Fruit fly (Drosophila melanogaster) whole organism, embryonic: Measurements from ENCODE around the gene CG46318.

Source experiments
- Aef1 ChIP-seq: fragments of 200-800 bp; sonication (Bioruptor generic); IDR thresholded peaks from 3 replicates; pipeline ENCODE4 v1.3.6; 2022; ENCODE audit warnings: missing biosample characterization, missing genetic modification characterization
- C15 ChIP-seq: fragments of 200-800 bp; sonication (Bioruptor generic); IDR thresholded peaks from 3 replicates; pipeline ENCODE4 v1.3.6; 2022; ENCODE audit warnings: missing biosample characterization, missing genetic modification characterization
- CG10209 ChIP-seq: fragments of 200-800 bp; sonication (Bioruptor generic); optimal IDR thresholded peaks from 3 replicates; lab custom pipeline; 2017; ENCODE audit warnings: missing biosample characterization, mild to moderate bottlenecking, missing genetic modification characterization, missing genetic modification reagents
- CG11247 ChIP-seq: fragments of 200-800 bp; sonication (Bioruptor generic); IDR thresholded peaks from 2 replicates; pipeline ENCODE4 v1.3.6; 2022; ENCODE audit warnings: missing biosample characterization, missing genetic modification characterization
- CG12071 ChIP-seq: fragments of 200-800 bp; sonication (Bioruptor generic); optimal IDR thresholded peaks from 3 replicates; lab custom pipeline; 2018; ENCODE audit warnings: missing biosample characterization, mild to moderate bottlenecking, missing genetic modification characterization
- CG1233 ChIP-seq: fragments of 200-800 bp; sonication (Bioruptor generic); optimal IDR thresholded peaks from 4 replicates; lab custom pipeline; 2018; ENCODE audit warnings: missing biosample characterization, mild to moderate bottlenecking, missing genetic modification characterization
- CG17829 ChIP-seq: fragments of 200-800 bp; optimal IDR thresholded peaks from 2 replicates; lab custom pipeline; 2019; ENCODE audit warnings: missing biosample characterization, mild to moderate bottlenecking, missing genetic modification characterization, moderate library complexity
- CG18476 ChIP-seq: fragments of 200-800 bp; sonication (Bioruptor generic); optimal IDR thresholded peaks from 2 replicates; lab custom pipeline; 2016; ENCODE audit warnings: missing biosample characterization, mild to moderate bottlenecking, missing genetic modification characterization
- CG33213 ChIP-seq: fragments of 200-800 bp; sonication (Bioruptor generic); optimal IDR thresholded peaks from 3 replicates; lab custom pipeline; 2016; ENCODE audit warnings: missing biosample characterization, missing genetic modification characterization
- CG3407 ChIP-seq: fragments of 200-800 bp; sonication (Bioruptor generic); optimal IDR thresholded peaks from 2 replicates; lab custom pipeline; 2018; ENCODE audit warnings: missing biosample characterization, mild to moderate bottlenecking, missing genetic modification characterization
- CG34376 ChIP-seq: fragments of 200-800 bp; sonication (Bioruptor generic); optimal IDR thresholded peaks from 2 replicates; lab custom pipeline; 2018; ENCODE audit warnings: missing biosample characterization, mild to moderate bottlenecking, missing genetic modification characterization
- CG4820 ChIP-seq: fragments of 200-800 bp; sonication (Bioruptor generic); optimal IDR thresholded peaks from 3 replicates; lab custom pipeline; 2016; ENCODE audit warnings: missing biosample characterization, missing genetic modification characterization
- CG6813 ChIP-seq: fragments of 200-800 bp; sonication (Bioruptor generic); optimal IDR thresholded peaks from 2 replicates; lab custom pipeline; 2017; ENCODE audit warnings: missing biosample characterization, missing genetic modification characterization, mild to moderate bottlenecking, moderate library complexity, missing genetic modification reagents
- CG8478 ChIP-seq: fragments of >200 bp; optimal IDR thresholded peaks from 2 replicates; lab custom pipeline; 2018
- CrebB ChIP-seq: fragments of 200-800 bp; sonication (Bioruptor generic); optimal IDR thresholded peaks from 3 replicates; lab custom pipeline; 2018; ENCODE audit warnings: missing biosample characterization, mild to moderate bottlenecking, missing genetic modification characterization
- Deaf1 ChIP-seq: fragments of 200-800 bp; optimal IDR thresholded peaks from 3 replicates; lab custom pipeline; 2019; ENCODE audit warnings: missing biosample characterization, mild to moderate bottlenecking, missing genetic modification characterization, moderate library complexity
- Dp ChIP-seq: fragments of 200-800 bp; sonication (Bioruptor generic); optimal IDR thresholded peaks from 2 replicates; lab custom pipeline; 2018; ENCODE audit warnings: missing biosample characterization, mild to moderate bottlenecking, missing genetic modification characterization, moderate library complexity
- HLH3B ChIP-seq: fragments of 200-800 bp; sonication (Bioruptor generic); IDR thresholded peaks from 2 replicates; pipeline ENCODE4 v1.3.6; 2022; ENCODE audit warnings: missing biosample characterization, missing genetic modification characterization
- HLH4C ChIP-seq: fragments of 200-800 bp; sonication (Bioruptor generic); IDR thresholded peaks from 3 replicates; pipeline ENCODE4 v1.3.6; 2022; ENCODE audit warnings: missing biosample characterization, missing genetic modification characterization; ENCODE audit not compliant: partially characterized antibody
- Med ChIP-seq: fragments of 200-800 bp; sonication (Bioruptor generic); peaks from one replicate; lab custom pipeline; 2016; ENCODE audit warnings: missing biosample characterization, missing genetic modification characterization, mild to moderate bottlenecking, inconsistent platforms, moderate library complexity
- NC2α ChIP-seq: fragments of 200-800 bp; sonication (Bioruptor generic); optimal IDR thresholded peaks from 2 replicates; lab custom pipeline; 2016; ENCODE audit warnings: missing biosample characterization, missing genetic modification characterization
- NFAT ChIP-seq: fragments of 200-800 bp; sonication (Bioruptor generic); IDR thresholded peaks from 2 replicates; pipeline ENCODE4 v1.3.6; 2022; ENCODE audit warnings: missing biosample characterization, missing genetic modification characterization
- Nf-YC ChIP-seq: fragments of 200-800 bp; optimal IDR thresholded peaks from 3 replicates; lab custom pipeline; 2019; ENCODE audit warnings: missing biosample characterization, mild to moderate bottlenecking, missing genetic modification characterization, moderate library complexity
- Pdp1 ChIP-seq, 2 experiments: fragments of 200-800 bp; sonication (Bioruptor generic); optimal IDR thresholded peaks; 3 replicates each; lab custom pipeline; 2016; ENCODE audit warnings: missing biosample characterization in 2 of 2, missing genetic modification characterization in 2 of 2, mild to moderate bottlenecking in 1 of 2, moderate library complexity in 1 of 2
- Vsx1 ChIP-seq: fragments of 200-800 bp; sonication (Bioruptor generic); optimal IDR thresholded peaks from 2 replicates; lab custom pipeline; 2017; ENCODE audit warnings: missing biosample characterization, mild to moderate bottlenecking, missing genetic modification characterization, missing genetic modification reagents
- ab ChIP-seq: fragments of 200-800 bp; sonication (Bioruptor generic); optimal IDR thresholded peaks from 2 replicates; lab custom pipeline; 2016; ENCODE audit warnings: missing biosample characterization, missing genetic modification characterization
- ac ChIP-seq: fragments of 200-800 bp; sonication (Bioruptor generic); optimal IDR thresholded peaks from 3 replicates; lab custom pipeline; 2017; ENCODE audit warnings: missing biosample characterization, mild to moderate bottlenecking, missing genetic modification characterization
- az2 ChIP-seq: fragments of 200-800 bp; sonication (Bioruptor generic); optimal IDR thresholded peaks from 3 replicates; lab custom pipeline; 2016; ENCODE audit warnings: missing biosample characterization, missing genetic modification characterization
- bowl ChIP-seq: fragments of 200-800 bp; sonication (Bioruptor generic); IDR thresholded peaks from 2 replicates; pipeline ENCODE4 v1.3.6; 2022; ENCODE audit warnings: missing biosample characterization, missing genetic modification characterization
- caup ChIP-seq: fragments of 200-800 bp; sonication (Bioruptor generic); optimal IDR thresholded peaks from 3 replicates; lab custom pipeline; 2017; ENCODE audit warnings: missing biosample characterization, mild to moderate bottlenecking, missing genetic modification characterization, moderate library complexity; ENCODE audit not compliant: severe bottlenecking
- dimm ChIP-seq: fragments of 200-800 bp; sonication (Bioruptor generic); IDR thresholded peaks from 2 replicates; pipeline ENCODE4 v1.3.6; 2022; ENCODE audit warnings: missing biosample characterization, missing genetic modification characterization
- dmrt11E ChIP-seq: fragments of 200-800 bp; sonication (Bioruptor generic); optimal IDR thresholded peaks from 3 replicates; lab custom pipeline; 2018; ENCODE audit warnings: missing biosample characterization, mild to moderate bottlenecking, missing genetic modification characterization, moderate library complexity
- dysf ChIP-seq: fragments of 200-800 bp; sonication (Bioruptor generic); IDR thresholded peaks from 3 replicates; pipeline ENCODE4 v1.3.6; 2022; ENCODE audit warnings: missing biosample characterization, missing genetic modification characterization
- ftz-f1 ChIP-seq: fragments of 200-800 bp; sonication (Bioruptor generic); optimal IDR thresholded peaks from 2 replicates; lab custom pipeline; 2016; ENCODE audit warnings: missing biosample characterization, missing genetic modification characterization
- gem ChIP-seq: fragments of 200-800 bp; sonication (Bioruptor generic); optimal IDR thresholded peaks from 2 replicates; lab custom pipeline; 2019; ENCODE audit warnings: missing biosample characterization, mild to moderate bottlenecking, missing genetic modification characterization, moderate library complexity
- grau ChIP-seq: fragments of 200-800 bp; optimal IDR thresholded peaks from 3 replicates; lab custom pipeline; 2019; ENCODE audit warnings: missing biosample characterization, mild to moderate bottlenecking, missing genetic modification characterization, moderate library complexity
- gsb ChIP-seq: fragments of 200-800 bp; sonication (Bioruptor generic); IDR thresholded peaks from 2 replicates; pipeline ENCODE4 v1.3.6; 2022; ENCODE audit warnings: missing biosample characterization, missing genetic modification characterization
- inv ChIP-seq: fragments of 200-800 bp; sonication (Bioruptor generic); IDR thresholded peaks from 2 replicates; pipeline ENCODE4 v1.3.6; 2022; ENCODE audit warnings: missing biosample characterization, missing genetic modification characterization; ENCODE audit not compliant: partially characterized antibody
- lmd ChIP-seq: fragments of 200-800 bp; sonication (Bioruptor generic); IDR thresholded peaks from 2 replicates; pipeline ENCODE4 v1.3.6; 2022; ENCODE audit warnings: missing biosample characterization, missing genetic modification characterization
- maf-S ChIP-seq: fragments of 200-800 bp; sonication (Bioruptor generic); optimal IDR thresholded peaks from 2 replicates; lab custom pipeline; 2016; ENCODE audit warnings: missing biosample characterization, missing genetic modification characterization
- mld ChIP-seq: fragments of 200-800 bp; sonication (Bioruptor generic); IDR thresholded peaks from 3 replicates; pipeline ENCODE4 v1.3.6; 2022; ENCODE audit warnings: missing biosample characterization, missing genetic modification characterization; ENCODE audit not compliant: partially characterized antibody
- peb ChIP-seq: fragments of 200-800 bp; sonication (Bioruptor generic); IDR thresholded peaks from 2 replicates; pipeline ENCODE4 v1.3.6; 2022; ENCODE audit warnings: missing biosample characterization, missing genetic modification characterization
- pho ChIP-seq: fragments of 200-800 bp; sonication (Bioruptor generic); optimal IDR thresholded peaks from 2 replicates; lab custom pipeline; 2016; ENCODE audit warnings: missing biosample characterization, missing genetic modification characterization
- pnt ChIP-seq: fragments of 200-800 bp; sonication (Bioruptor generic); optimal IDR thresholded peaks from 3 replicates; lab custom pipeline; 2016; ENCODE audit warnings: missing biosample characterization, missing genetic modification characterization
- repo ChIP-seq: fragments of 200-800 bp; sonication (Bioruptor generic); optimal IDR thresholded peaks from 2 replicates; lab custom pipeline; 2016; ENCODE audit warnings: missing biosample characterization, missing genetic modification characterization
- schlank ChIP-seq: fragments of 200-800 bp; sonication (Bioruptor generic); optimal IDR thresholded peaks from 2 replicates; lab custom pipeline; 2018; ENCODE audit warnings: missing biosample characterization, mild to moderate bottlenecking, missing genetic modification characterization
- seq ChIP-seq: fragments of 200-800 bp; sonication (Bioruptor generic); IDR thresholded peaks from 2 replicates; pipeline ENCODE4 v1.3.6; 2022; ENCODE audit warnings: missing biosample characterization, missing genetic modification characterization
- sqz ChIP-seq: fragments of 200-800 bp; sonication (Bioruptor generic); optimal IDR thresholded peaks from 3 replicates; lab custom pipeline; 2018; ENCODE audit warnings: missing biosample characterization, mild to moderate bottlenecking, missing genetic modification characterization
- tll ChIP-seq, 2 experiments: fragments of 200-800 bp in 1 of 2; fragments of >200 bp in 1 of 2; sonication (Bioruptor generic) in 1 of 2; optimal IDR thresholded peaks; 2 replicates each; lab custom pipeline; 2017 to 2019; ENCODE audit warnings: missing biosample characterization in 2 of 2, missing genetic modification characterization in 2 of 2, mild to moderate bottlenecking in 1 of 2, moderate library complexity in 1 of 2
- unc-4 ChIP-seq: fragments of 200-800 bp; sonication (Bioruptor generic); IDR thresholded peaks from 2 replicates; pipeline ENCODE4 v1.3.6; 2022; ENCODE audit warnings: missing biosample characterization, missing genetic modification characterization; ENCODE audit not compliant: partially characterized antibody
- zfh1 ChIP-seq: fragments of 200-800 bp; sonication (Bioruptor generic); IDR thresholded peaks from 3 replicates; pipeline ENCODE4 v1.3.6; 2022; ENCODE audit warnings: missing biosample characterization, missing genetic modification characterization

CG46318 gene

DNA sequence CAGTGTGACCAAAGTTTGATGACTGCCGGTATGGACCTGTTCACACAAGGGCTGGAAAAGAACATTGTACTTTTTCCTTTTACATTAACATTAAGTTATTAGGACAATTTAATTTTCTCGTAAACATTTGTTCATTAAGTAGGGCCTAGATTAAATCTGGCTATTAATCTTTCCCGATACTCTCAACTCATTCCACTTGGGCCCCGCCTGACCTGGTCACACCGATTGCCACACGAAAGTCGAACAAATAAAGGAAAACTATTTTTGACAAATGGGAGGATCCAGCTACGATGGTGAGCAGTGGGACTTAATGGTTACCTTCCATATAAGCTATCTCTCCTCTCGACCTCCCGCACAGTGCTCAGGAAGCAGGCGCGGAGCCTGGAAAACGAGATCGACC is 16.9 kb upstream of the CG46318 start, which contains the start of the genes Cpsf73 and Gos28 (continued):
- no peak for TF ChIP-seq CG10209 (GFP tag; lab: Kevin White, UChicago)
- TF ChIP-seq lmd (GFP tag; lab: Robert Waterston, UW): no peak
- no peak for TF ChIP-seq bowl
- TF ChIP-seq Aef1 (GFP tag; lab: Robert Waterston, UW): no peak
- no peak for TF ChIP-seq ac (GFP tag; lab: Kevin White, UChicago)
- peak; percentile 35 for TF ChIP-seq CG17829
- no peak for TF ChIP-seq HLH3B (GFP tag; lab: Robert Waterston, UW)
- no peak for TF ChIP-seq dimm (GFP tag; lab: Robert Waterston, UW)
- peak; percentile 3 for TF ChIP-seq dmrt11E (tag; lab: Kevin White, UChicago)
- TF ChIP-seq CG1233 (GFP tag; lab: Kevin White, UChicago): no peak
- TF ChIP-seq caup: no peak
- TF ChIP-seq HLH4C (GFP tag; lab: Robert Waterston, UW): no peak
- no peak for TF ChIP-seq CG34376 (GFP tag; lab: Kevin White, UChicago)
- TF ChIP-seq CG18476: no peak
- no peak for TF ChIP-seq dysf (GFP tag; lab: Robert Waterston, UW)
- TF ChIP-seq Med (GFP tag; lab: Kevin White, UChicago): peak; percentile 82
- peak; percentile 40 for TF ChIP-seq CG33213 (GFP tag; lab: Kevin White, UChicago)
- TF ChIP-seq repo (GFP tag; lab: Kevin White, UChicago): no peak
- TF ChIP-seq unc-4 (GFP tag; lab: Robert Waterston, UW): 0 out of 2 replicates have a peak, but pooled peaks have one; percentile 34
- TF ChIP-seq seq: no peak
- TF ChIP-seq Vsx1 (GFP tag; lab: Kevin White, UChicago): no peak
- no peak for TF ChIP-seq NFAT (GFP tag; lab: Robert Waterston, UW)
- TF ChIP-seq ftz-f1 (GFP tag; lab: Kevin White, UChicago): no peak
- TF ChIP-seq inv (GFP tag; lab: Robert Waterston, UW): peak; percentile 42; the same call in 1 of the 2 replicates
- no peak for TF ChIP-seq CG11247 (GFP tag; lab: Robert Waterston, UW)
- TF ChIP-seq gem (tag; lab: Kevin White, UChicago): no peak
- peak; percentile 15 for TF ChIP-seq pho (GFP tag; lab: Kevin White, UChicago)
- TF ChIP-seq Dp: peak; percentile 30
- TF ChIP-seq ab (GFP tag; lab: Kevin White, UChicago): no peak
- TF ChIP-seq CG3407 (GFP tag; lab: Kevin White, UChicago): no peak
- TF ChIP-seq gsb (GFP tag; lab: Robert Waterston, UW): no peak
- 0 out of 3 replicates have a peak, but pooled peaks have one; percentile 40 for TF ChIP-seq zfh1 (GFP tag; lab: Robert Waterston, UW)
- no peak for TF ChIP-seq sqz (GFP tag; lab: Kevin White, UChicago)
- TF ChIP-seq NC2α: no peak
- no peak for TF ChIP-seq mld (GFP tag; lab: Robert Waterston, UW)
- TF ChIP-seq tll (GFP tag; optimal IDR thresholded peaks at IDR 0.05; lab: Kevin White, UChicago): peak in 1 of 2 experiments; percentile 74
- no peak for TF ChIP-seq maf-S (GFP tag; lab: Kevin White, UChicago)
- no peak for TF ChIP-seq az2 (GFP tag; lab: Kevin White, UChicago)
- no peak for TF ChIP-seq CG6813 (GFP tag; lab: Kevin White, UChicago)
- no peak for TF ChIP-seq Deaf1 (tag; lab: Kevin White, UChicago)
- TF ChIP-seq Nf-YC: peak; percentile 19
- no peak for TF ChIP-seq CG8478 (lab: Kevin White, UChicago)
- no peak for TF ChIP-seq CG4820 (GFP tag; lab: Kevin White, UChicago)
- TF ChIP-seq grau (tag; lab: Kevin White, UChicago): peak; percentile 29
- TF ChIP-seq Pdp1 (GFP tag; optimal IDR thresholded peaks at IDR 0.05; lab: Kevin White, UChicago): peak; percentile 31 to 33
- TF ChIP-seq peb (GFP tag; lab: Robert Waterston, UW): no peak
- TF ChIP-seq CrebB (tag; lab: Kevin White, UChicago): no peak
- TF ChIP-seq C15 (GFP tag; lab: Robert Waterston, UW): no peak
- peak; percentile 5 for TF ChIP-seq pnt (GFP tag; lab: Kevin White, UChicago)
- TF ChIP-seq schlank: no peak
- TF ChIP-seq CG12071 (GFP tag; lab: Kevin White, UChicago): no peak
